Fruit fly (Drosophila melanogaster) S2 (cell line): Measurements from ENCODE around the gene Tbc1d22.

ENCODE experiments used
- CG8478 ChIP-seq: fragments of >200 bp; optimal IDR thresholded peaks from 2 replicates; lab custom pipeline; 2018
- CTCF ChIP-seq, 2 experiments: fragments of >200 bp; optimal IDR thresholded peaks; 2 replicates each; lab custom pipeline; 2018

- TF ChIP-seq CTCF (optimal IDR thresholded peaks at IDR 0.05; lab: Kevin White, UChicago) (no peak), CG8478 (no peak)
These were observed 31.5 kb downstream of the Tbc1d22 start, which contains the start of gene Trm7-34 for dm6 chr3R:21133517-21133916.
